Fruit fly (Drosophila melanogaster) whole organism, embryonic: Measurements from ENCODE around the gene Pde6.

ENCODE experiments used
- Abd-B ChIP-seq: fragments of 200-800 bp; sonication (Bioruptor generic); optimal IDR thresholded peaks from 2 replicates; lab custom pipeline; 2018; ENCODE audit warnings: missing biosample characterization, mild to moderate bottlenecking, missing genetic modification characterization, moderate library complexity
- Aef1 ChIP-seq: fragments of 200-800 bp; sonication (Bioruptor generic); IDR thresholded peaks from 3 replicates; pipeline ENCODE4 v1.3.6; 2022; ENCODE audit warnings: missing biosample characterization, missing genetic modification characterization
- CG12104 ChIP-seq: fragments of 200-800 bp; sonication (Bioruptor generic); optimal IDR thresholded peaks from 3 replicates; lab custom pipeline; 2016; ENCODE audit warnings: missing biosample characterization, missing genetic modification characterization
- CG12155 ChIP-seq: fragments of 200-800 bp; sonication (Bioruptor generic); optimal IDR thresholded peaks from 3 replicates; lab custom pipeline; 2016; ENCODE audit warnings: missing biosample characterization, missing genetic modification characterization
- CG13287 ChIP-seq: fragments of 200-800 bp; sonication (Bioruptor generic); IDR thresholded peaks from 2 replicates; pipeline ENCODE4 v1.3.6; 2022; ENCODE audit warnings: missing biosample characterization, missing genetic modification characterization; ENCODE audit not compliant: partially characterized antibody
- CG13894 ChIP-seq: fragments of 200-800 bp; sonication (Bioruptor generic); optimal IDR thresholded peaks from 3 replicates; lab custom pipeline; 2018; ENCODE audit warnings: missing biosample characterization, mild to moderate bottlenecking, missing genetic modification characterization, moderate library complexity
- CG14860 ChIP-seq: fragments of 200-800 bp; sonication (Bioruptor generic); IDR thresholded peaks from 3 replicates; pipeline ENCODE4 v1.3.6; 2022; ENCODE audit warnings: missing biosample characterization, missing genetic modification characterization; ENCODE audit not compliant: partially characterized antibody
- CG1603 ChIP-seq: fragments of 200-800 bp; sonication (Bioruptor generic); optimal IDR thresholded peaks from 2 replicates; lab custom pipeline; 2019; ENCODE audit warnings: missing biosample characterization, mild to moderate bottlenecking, missing genetic modification characterization, moderate library complexity
- CG16779 ChIP-seq: fragments of 200-800 bp; sonication (Bioruptor generic); IDR thresholded peaks from 2 replicates; pipeline ENCODE4 v1.3.6; 2022; ENCODE audit warnings: missing biosample characterization, missing genetic modification characterization
- CG2678 ChIP-seq: fragments of 200-800 bp; sonication (Bioruptor generic); optimal IDR thresholded peaks from 3 replicates; lab custom pipeline; 2019; ENCODE audit warnings: missing biosample characterization, mild to moderate bottlenecking, missing genetic modification characterization, moderate library complexity
- CG30020 ChIP-seq: fragments of 200-800 bp; optimal IDR thresholded peaks from 2 replicates; lab custom pipeline; 2019; ENCODE audit warnings: missing biosample characterization, mild to moderate bottlenecking, missing genetic modification characterization, moderate library complexity
- CG3065 ChIP-seq: fragments of 200-800 bp; sonication (Bioruptor generic); optimal IDR thresholded peaks from 2 replicates; lab custom pipeline; 2016; ENCODE audit warnings: missing biosample characterization, missing genetic modification characterization
- CG4707 ChIP-seq: fragments of 200-800 bp; sonication (Bioruptor generic); optimal IDR thresholded peaks from 2 replicates; lab custom pipeline; 2018; ENCODE audit warnings: missing biosample characterization, mild to moderate bottlenecking, missing genetic modification characterization, moderate library complexity
- CG5953 ChIP-seq: fragments of 200-800 bp; sonication (Bioruptor generic); IDR thresholded peaks from 2 replicates; pipeline ENCODE4 v1.3.6; 2022; ENCODE audit warnings: missing biosample characterization, missing genetic modification characterization
- CG6683 ChIP-seq: fragments of 200-800 bp; sonication (Bioruptor generic); optimal IDR thresholded peaks from 2 replicates; lab custom pipeline; 2017; ENCODE audit warnings: missing biosample characterization, mild to moderate bottlenecking, missing genetic modification characterization, missing genetic modification reagents
- CG6813 ChIP-seq: fragments of 200-800 bp; sonication (Bioruptor generic); optimal IDR thresholded peaks from 2 replicates; lab custom pipeline; 2017; ENCODE audit warnings: missing biosample characterization, missing genetic modification characterization, mild to moderate bottlenecking, moderate library complexity, missing genetic modification reagents
- CG7928 ChIP-seq: fragments of 200-800 bp; sonication (Bioruptor generic); optimal IDR thresholded peaks from 2 replicates; lab custom pipeline; 2017; ENCODE audit warnings: missing biosample characterization, mild to moderate bottlenecking, missing genetic modification characterization
- CG7963 ChIP-seq: fragments of 200-800 bp; sonication (Bioruptor generic); IDR thresholded peaks from 3 replicates; pipeline ENCODE4 v1.3.6; 2022; ENCODE audit warnings: missing biosample characterization, missing genetic modification characterization; ENCODE audit not compliant: partially characterized antibody
- CG9817 ChIP-seq: fragments of 200-800 bp; sonication (Bioruptor generic); optimal IDR thresholded peaks from 2 replicates; lab custom pipeline; 2018; ENCODE audit warnings: missing biosample characterization, mild to moderate bottlenecking, missing genetic modification characterization, moderate library complexity
- CG9932 ChIP-seq: fragments of 200-800 bp; sonication (Bioruptor generic); IDR thresholded peaks from 2 replicates; pipeline ENCODE4 v1.3.6; 2022; ENCODE audit warnings: missing biosample characterization, missing genetic modification characterization
- Camta ChIP-seq: fragments of 200-800 bp; sonication (Bioruptor generic); optimal IDR thresholded peaks from 2 replicates; lab custom pipeline; 2016; ENCODE audit warnings: missing biosample characterization, missing genetic modification characterization
- Deaf1 ChIP-seq: fragments of 200-800 bp; optimal IDR thresholded peaks from 3 replicates; lab custom pipeline; 2019; ENCODE audit warnings: missing biosample characterization, mild to moderate bottlenecking, missing genetic modification characterization, moderate library complexity
- Dip2 ChIP-seq: fragments of 200-800 bp; sonication (Bioruptor generic); IDR thresholded peaks from 2 replicates; pipeline ENCODE4 v1.3.6; 2022; ENCODE audit warnings: missing biosample characterization, missing genetic modification characterization
- Doc2 ChIP-seq: fragments of 200-800 bp; sonication (Bioruptor generic); IDR thresholded peaks from 2 replicates; pipeline ENCODE4 v1.3.6; 2022; ENCODE audit warnings: missing biosample characterization, missing genetic modification characterization
- Eip74EF ChIP-seq, 2 experiments: fragments of 200-800 bp in 1 of 2; fragments of >200 bp in 1 of 2; sonication (Bioruptor generic) in 1 of 2; optimal IDR thresholded peaks; 2 replicates each; lab custom pipeline; 2017 to 2019; ENCODE audit warnings: missing biosample characterization in 2 of 2, missing genetic modification characterization in 2 of 2, mild to moderate bottlenecking in 1 of 2, moderate library complexity in 1 of 2
- Hand ChIP-seq: fragments of 200-800 bp; sonication (Bioruptor generic); optimal IDR thresholded peaks from 2 replicates; lab custom pipeline; 2017; ENCODE audit warnings: mild to moderate bottlenecking, missing biosample characterization, missing genetic modification reagents, missing genetic modification characterization
- Mes4 ChIP-seq: fragments of 200-800 bp; sonication (Bioruptor generic); optimal IDR thresholded peaks from 2 replicates; lab custom pipeline; 2016; ENCODE audit warnings: missing biosample characterization, missing genetic modification characterization
- Mrtf ChIP-seq: fragments of 200-800 bp; sonication (Bioruptor generic); IDR thresholded peaks from 3 replicates; pipeline ENCODE4 v1.3.6; 2022; ENCODE audit warnings: missing biosample characterization, missing genetic modification characterization
- Optix ChIP-seq: fragments of 200-800 bp; sonication (Bioruptor generic); IDR thresholded peaks from 3 replicates; pipeline ENCODE4 v1.3.6; 2022; ENCODE audit warnings: missing biosample characterization, missing genetic modification characterization
- Spps ChIP-seq: fragments of 200-800 bp; sonication (Bioruptor generic); optimal IDR thresholded peaks from 2 replicates; lab custom pipeline; 2018; ENCODE audit warnings: missing biosample characterization, mild to moderate bottlenecking, missing genetic modification characterization
- Usf ChIP-seq: fragments of 200-800 bp; sonication (Bioruptor generic); optimal IDR thresholded peaks from 2 replicates; lab custom pipeline; 2017; ENCODE audit warnings: missing genotype, missing biosample characterization, missing genetic modification characterization
- br ChIP-seq: fragments of >200 bp; optimal IDR thresholded peaks from 2 replicates; lab custom pipeline; 2017
- caup ChIP-seq: fragments of 200-800 bp; sonication (Bioruptor generic); optimal IDR thresholded peaks from 3 replicates; lab custom pipeline; 2017; ENCODE audit warnings: missing biosample characterization, mild to moderate bottlenecking, missing genetic modification characterization, moderate library complexity; ENCODE audit not compliant: severe bottlenecking
- chif ChIP-seq, 2 experiments: fragments of 200-800 bp; sonication (Bioruptor generic); optimal IDR thresholded peaks; 3 replicates each; lab custom pipeline; 2016; ENCODE audit warnings: missing biosample characterization in 2 of 2, missing genetic modification characterization in 2 of 2
- corto ChIP-seq: fragments of 200-800 bp; sonication (Bioruptor generic); optimal IDR thresholded peaks from 2 replicates; lab custom pipeline; 2016; ENCODE audit warnings: missing biosample characterization, mild to moderate bottlenecking, missing genetic modification characterization, moderate library complexity
- crol ChIP-seq: fragments of 200-800 bp; sonication (Bioruptor generic); IDR thresholded peaks from 2 replicates; pipeline ENCODE4 v1.3.6; 2022; ENCODE audit warnings: missing biosample characterization, missing genetic modification characterization
- dysf ChIP-seq: fragments of 200-800 bp; sonication (Bioruptor generic); IDR thresholded peaks from 3 replicates; pipeline ENCODE4 v1.3.6; 2022; ENCODE audit warnings: missing biosample characterization, missing genetic modification characterization
- gce ChIP-seq: fragments of 200-800 bp; sonication (Bioruptor generic); IDR thresholded peaks from 3 replicates; pipeline ENCODE4 v1.3.6; 2022; ENCODE audit warnings: missing biosample characterization, missing genetic modification characterization
- gcm ChIP-seq: fragments of 200-800 bp; sonication (Bioruptor generic); optimal IDR thresholded peaks from 2 replicates; lab custom pipeline; 2019; ENCODE audit warnings: missing biosample characterization, mild to moderate bottlenecking, missing genetic modification characterization, moderate library complexity
- gsb-n ChIP-seq: fragments of 200-800 bp; sonication (Bioruptor generic); optimal IDR thresholded peaks from 3 replicates; lab custom pipeline; 2018; ENCODE audit warnings: missing biosample characterization, mild to moderate bottlenecking, missing genetic modification characterization
- jigr1 ChIP-seq: fragments of 200-800 bp; sonication (Bioruptor generic); IDR thresholded peaks from 3 replicates; pipeline ENCODE4 v1.3.6; 2022; ENCODE audit warnings: missing biosample characterization, missing genetic modification characterization
- mld ChIP-seq: fragments of 200-800 bp; sonication (Bioruptor generic); IDR thresholded peaks from 3 replicates; pipeline ENCODE4 v1.3.6; 2022; ENCODE audit warnings: missing biosample characterization, missing genetic modification characterization; ENCODE audit not compliant: partially characterized antibody
- shn ChIP-seq: fragments of 200-800 bp; sonication (Bioruptor generic); optimal IDR thresholded peaks from 3 replicates; lab custom pipeline; 2016; ENCODE audit warnings: missing biosample characterization, missing genetic modification characterization
- slou ChIP-seq: fragments of 200-800 bp; sonication (Bioruptor generic); optimal IDR thresholded peaks from 3 replicates; lab custom pipeline; 2016; ENCODE audit warnings: missing biosample characterization, missing genetic modification characterization
- slp2 ChIP-seq: fragments of 200-800 bp; sonication (Bioruptor generic); optimal IDR thresholded peaks from 2 replicates; lab custom pipeline; 2016; ENCODE audit warnings: missing biosample characterization, missing genetic modification characterization
- sob ChIP-seq: fragments of 200-800 bp; sonication (Bioruptor generic); IDR thresholded peaks from 2 replicates; pipeline ENCODE4 v1.3.6; 2022; ENCODE audit warnings: missing biosample characterization, missing genetic modification characterization
- trh ChIP-seq: fragments of 200-800 bp; sonication (Bioruptor generic); optimal IDR thresholded peaks from 2 replicates; lab custom pipeline; 2016; ENCODE audit warnings: missing biosample characterization, missing genetic modification characterization
- ttk ChIP-seq: fragments of 200-800 bp; sonication (Bioruptor generic); IDR thresholded peaks from 2 replicates; pipeline ENCODE4 v2.1.2; 2022; ENCODE audit warnings: missing biosample characterization, missing genetic modification characterization
- usp ChIP-seq: fragments of >200 bp; optimal IDR thresholded peaks from 2 replicates; lab custom pipeline; 2017; ENCODE audit warnings: missing biosample characterization, missing genetic modification characterization
- yki ChIP-seq: fragments of >200 bp; optimal IDR thresholded peaks from 3 replicates; lab custom pipeline; 2018

Pde6 gene

dm6 chr3R:14478438-14479033, 79.6 kb downstream of the Pde6 start (continued):
- TF ChIP-seq CG9817 (tag; lab: Kevin White, UChicago), result peak; percentile 69
- peak; percentile 37 for TF ChIP-seq trh (GFP tag; lab: Kevin White, UChicago)
- TF ChIP-seq Camta (GFP tag; lab: Kevin White, UChicago), result peak; percentile 23
- peak; percentile 92 for TF ChIP-seq CG2678 (tag; lab: Kevin White, UChicago)
- TF ChIP-seq yki (lab: Kevin White, UChicago), result no peak
- TF ChIP-seq Eip74EF (GFP tag; optimal IDR thresholded peaks at IDR 0.05; lab: Kevin White, UChicago), result peak in 1 of 2 experiments; percentile 80
- no peak for TF ChIP-seq Optix (GFP tag; lab: Robert Waterston, UW)
- peak; percentile 64 for TF ChIP-seq CG6683 (GFP tag; lab: Kevin White, UChicago)
- TF ChIP-seq CG14860 (GFP tag; lab: Robert Waterston, UW), result no peak
- no peak for TF ChIP-seq shn
- TF ChIP-seq CG4707 (GFP tag; lab: Kevin White, UChicago), result peak; percentile 14
- TF ChIP-seq gsb-n (tag; lab: Kevin White, UChicago), result peak; percentile 90
- peak; percentile 4 for TF ChIP-seq Mes4 (GFP tag; lab: Kevin White, UChicago)
- no peak for TF ChIP-seq Hand (GFP tag; lab: Kevin White, UChicago)
- no peak for TF ChIP-seq CG5953 (GFP tag; lab: Robert Waterston, UW)
- TF ChIP-seq Spps (tag; lab: Kevin White, UChicago), result peak; percentile 89
- peak; percentile 20 for TF ChIP-seq CG3065 (GFP tag; lab: Kevin White, UChicago)
- peak; percentile 71 for TF ChIP-seq sob
- TF ChIP-seq Aef1 (GFP tag; lab: Robert Waterston, UW), result peak; percentile 69
- TF ChIP-seq slp2, result peak; percentile 3
- TF ChIP-seq CG12104 (GFP tag; lab: Kevin White, UChicago), result peak; percentile 51
- TF ChIP-seq CG12155 (GFP tag; lab: Kevin White, UChicago), result peak; percentile 62
- TF ChIP-seq CG13894 (tag; lab: Kevin White, UChicago), result peak; percentile 34
- no peak for TF ChIP-seq CG1603 (tag; lab: Kevin White, UChicago)
- peak; percentile 81 for TF ChIP-seq crol (GFP tag; lab: Robert Waterston, UW)
- no peak for TF ChIP-seq br (lab: Kevin White, UChicago)
- TF ChIP-seq gcm (GFP tag; lab: Kevin White, UChicago), result peak; percentile 85
- TF ChIP-seq mld (GFP tag; lab: Robert Waterston, UW), result no peak
- no peak for TF ChIP-seq CG7928 (GFP tag; lab: Kevin White, UChicago)
- peak; percentile 34 for TF ChIP-seq CG6813 (GFP tag; lab: Kevin White, UChicago)
- TF ChIP-seq CG13287 (GFP tag; lab: Robert Waterston, UW), result no peak
- TF ChIP-seq Usf (GFP tag; lab: Kevin White, UChicago), result no peak
- peak; percentile 65 for TF ChIP-seq caup
- TF ChIP-seq Dip2 (GFP tag; lab: Robert Waterston, UW), result no peak
- TF ChIP-seq Mrtf (GFP tag; lab: Robert Waterston, UW), result 0 out of 3 replicates have a peak, but pooled peaks have one; percentile 4
- TF ChIP-seq gce (GFP tag; lab: Robert Waterston, UW), result 0 out of 3 replicates have a peak, but pooled peaks have one; percentile 49
- no peak for TF ChIP-seq usp (GFP tag; lab: Kevin White, UChicago)
- TF ChIP-seq ttk (GFP tag; lab: Robert Waterston, UW), result peak; percentile 75
- peak; percentile 75 for TF ChIP-seq Abd-B (GFP tag; lab: Kevin White, UChicago)
- no peak for TF ChIP-seq corto (GFP tag; lab: Kevin White, UChicago)
- TF ChIP-seq CG16779 (GFP tag; lab: Robert Waterston, UW), result no peak
- peak; percentile 40 for TF ChIP-seq CG30020 (tag; lab: Kevin White, UChicago)
- peak; percentile 84 for TF ChIP-seq dysf (GFP tag; lab: Robert Waterston, UW)
- TF ChIP-seq CG9932, result peak; percentile 76
- peak; percentile 68 for TF ChIP-seq Deaf1 (tag; lab: Kevin White, UChicago)
- TF ChIP-seq slou (GFP tag; lab: Kevin White, UChicago), result no peak
- TF ChIP-seq jigr1, result no peak
- no peak for TF ChIP-seq Doc2 (GFP tag; lab: Robert Waterston, UW)
- TF ChIP-seq CG7963 (GFP tag; lab: Robert Waterston, UW), result no peak
- peak; percentile 64 to 67 for TF ChIP-seq chif (GFP tag; optimal IDR thresholded peaks at IDR 0.05; lab: Kevin White, UChicago)
